Worm (Caenorhabditis elegans): ENCODE data around the gene ltah-1.2.

- TF ChIP-seq unc-62 (GFP tag; optimal IDR thresholded peaks at IDR 0.05) (no peak), pha-4 (tag; optimal IDR thresholded peaks at IDR 0.05) (no peak)
These were observed 34.7 kb downstream of the ltah-1.2 start, which contains the start of gene Y37E11B.2 for ce11 chrIV:3578155-3578554.
